Fruit fly (Drosophila melanogaster) Kc167 (cell line): ENCODE measurements around the gene CG14965.

Experiments used
- Myc ChIP-seq: fragments of >200 bp; optimal IDR thresholded peaks from 2 replicates; lab custom pipeline; 2017; ENCODE audit warnings: missing external identifiers
- Sin3A ChIP-seq: fragments of >200 bp; optimal IDR thresholded peaks from 2 replicates; lab custom pipeline; 2018; ENCODE audit warnings: missing external identifiers
- h ChIP-seq: fragments of >200 bp; optimal IDR thresholded peaks from 3 replicates; lab custom pipeline; 2018; ENCODE audit warnings: missing external identifiers
- insv ChIP-seq: fragments of >200 bp; optimal IDR thresholded peaks from 3 replicates; lab custom pipeline; 2018; ENCODE audit warnings: missing external identifiers
- psq ChIP-seq: fragments of >200 bp; optimal IDR thresholded peaks from 2 replicates; lab custom pipeline; 2017; ENCODE audit warnings: missing external identifiers
- ttk ChIP-seq: sonication (Bioruptor generic); optimal IDR thresholded peaks from 2 replicates; lab custom pipeline; 2017; ENCODE audit warnings: missing external identifiers

The CG14965 gene

dm6 chr3L:3189647-3190046, 2.6 kb downstream of the CG14965 start, which contains the start of the genes CG42525 and CG14958:
Gene CG42525 (minus strand): TSS chr3L:3189747.
Gene CG14958 (plus strand): TSS chr3L:3189978.
- TF ChIP-seq insv (lab: Kevin White, UChicago), result no peak
- no peak for TF ChIP-seq psq (lab: Kevin White, UChicago)
- no peak for TF ChIP-seq ttk (lab: Kevin White, UChicago)
- no peak for TF ChIP-seq Sin3A (lab: Kevin White, UChicago)
- TF ChIP-seq Myc (lab: Kevin White, UChicago), result no peak
- TF ChIP-seq h, result no peak

dm6 chr3L:3187263-3187662, 5.0 kb downstream of the CG14965 start, which contains the start of gene CG14957:
Gene CG14957 (plus strand): TSS chr3L:3187563.
- no peak for TF ChIP-seq Sin3A (lab: Kevin White, UChicago)
- no peak for TF ChIP-seq insv (lab: Kevin White, UChicago)
- TF ChIP-seq psq (lab: Kevin White, UChicago), result no peak
- TF ChIP-seq ttk (lab: Kevin White, UChicago), result no peak
- no peak for TF ChIP-seq h

- TF ChIP-seq ttk (lab: Kevin White, UChicago), result no peak
- TF ChIP-seq h, result no peak
- TF ChIP-seq Sin3A (lab: Kevin White, UChicago), result no peak
- TF ChIP-seq psq (lab: Kevin White, UChicago), result no peak
- TF ChIP-seq insv (lab: Kevin White, UChicago), result no peak
- TF ChIP-seq Myc (lab: Kevin White, UChicago), result no peak
Observed at dm6 chr3L:3186364-3186763, 5.9 kb downstream of the CG14965 start, which contains the start of gene CG32284. Gene CG32284 (plus strand): TSS chr3L:3186664.

- TF ChIP-seq ttk (lab: Kevin White, UChicago), result no peak
- TF ChIP-seq Sin3A (lab: Kevin White, UChicago), result no peak
- TF ChIP-seq h, result no peak
- no peak for TF ChIP-seq insv (lab: Kevin White, UChicago)
- TF ChIP-seq Myc (lab: Kevin White, UChicago), result no peak
- no peak for TF ChIP-seq psq (lab: Kevin White, UChicago)
Observed at dm6 chr3L:3184104-3184503, 8.2 kb downstream of the CG14965 start, which contains the start of gene CG42494. Gene CG42494 (plus strand): TSS chr3L:3184404.

dm6 chr3L:3179474-3179873, 12.8 kb downstream of the CG14965 start:
- TF ChIP-seq psq (lab: Kevin White, UChicago), result no peak
- TF ChIP-seq h, result no peak
- TF ChIP-seq ttk (lab: Kevin White, UChicago), result no peak
- TF ChIP-seq Myc (lab: Kevin White, UChicago), result no peak
- no peak for TF ChIP-seq insv (lab: Kevin White, UChicago)
- TF ChIP-seq Sin3A (lab: Kevin White, UChicago), result no peak

dm6 chr3L:3178530-3179096, 13.7 kb downstream of the CG14965 start, which contains the start of the genes MnM and Girdin:
Gene MnM (minus strand): TSS chr3L:3178580.
Gene Girdin (plus strand): TSS chr3L:3178930.
- TF ChIP-seq h, result no peak
- no peak for TF ChIP-seq Sin3A (lab: Kevin White, UChicago)
- TF ChIP-seq ttk (lab: Kevin White, UChicago), result no peak
- TF ChIP-seq psq (lab: Kevin White, UChicago), result no peak

dm6 chr3L:3177872-3178271, 14.4 kb downstream of the CG14965 start:
- TF ChIP-seq Myc (lab: Kevin White, UChicago) (no peak), insv (lab: Kevin White, UChicago) (no peak), Sin3A (lab: Kevin White, UChicago) (no peak), h (no peak), psq (lab: Kevin White, UChicago) (no peak), ttk (lab: Kevin White, UChicago) (no peak)

dm6 chr3L:3172445-3172844, 19.8 kb downstream of the CG14965 start, which contains the start of gene CG14963:
Gene CG14963 (minus strand): TSS chr3L:3172545.
- no peak for TF ChIP-seq h
- TF ChIP-seq Sin3A (lab: Kevin White, UChicago), result no peak
- TF ChIP-seq insv (lab: Kevin White, UChicago), result no peak
- no peak for TF ChIP-seq psq (lab: Kevin White, UChicago)
- no peak for TF ChIP-seq Myc (lab: Kevin White, UChicago)
- no peak for TF ChIP-seq ttk (lab: Kevin White, UChicago)

- TF ChIP-seq h (no peak), psq (lab: Kevin White, UChicago) (no peak), insv (lab: Kevin White, UChicago) (no peak), Sin3A (lab: Kevin White, UChicago) (no peak), ttk (lab: Kevin White, UChicago) (no peak), Myc (lab: Kevin White, UChicago) (no peak)
Observed at dm6 chr3L:3169107-3169506, 23.2 kb downstream of the CG14965 start, which contains the start of the genes CG32278 and CG32281. Gene CG32278 (plus strand): TSS chr3L:3169286. Gene CG32281 (plus strand): TSS chr3L:3169375.

dm6 chr3L:3166200-3166695, 26.0 kb downstream of the CG14965 start, which contains the start of gene Asciz:
Gene Asciz (minus strand): TSS chr3L:3166250.
- no peak for TF ChIP-seq Sin3A (lab: Kevin White, UChicago)
- TF ChIP-seq psq (lab: Kevin White, UChicago), result no peak
- no peak for TF ChIP-seq ttk (lab: Kevin White, UChicago)
- no peak for TF ChIP-seq insv (lab: Kevin White, UChicago)
- TF ChIP-seq Myc (lab: Kevin White, UChicago), result no peak
- no peak for TF ChIP-seq h

dm6 chr3L:3165399-3165798, 26.9 kb downstream of the CG14965 start:
- TF ChIP-seq psq (lab: Kevin White, UChicago) (no peak), ttk (lab: Kevin White, UChicago) (no peak), Myc (lab: Kevin White, UChicago) (no peak), h (no peak), Sin3A (lab: Kevin White, UChicago) (no peak), insv (lab: Kevin White, UChicago) (no peak)
